Worm (Caenorhabditis elegans) whole organism, L1 larva: ENCODE data around the gene ins-6.
A peak's percentile ranks its signal among the peaks of the same experiment; 100 is the strongest.

Experiments
- C04F5.9 ChIP-seq: sonication (generic microtip); optimal IDR thresholded peaks from 2 replicates; lab custom pipeline; 2016; ENCODE audit warnings: missing genetic modification characterization, missing compliant biosample characterization
- C16A3.4 ChIP-seq: fragments of 150-350 bp; optimal IDR thresholded peaks from 2 replicates; lab custom pipeline; 2014; ENCODE audit warnings: missing biosample characterization, missing genetic modification characterization
- Y116A8C.19 ChIP-seq: sonication (generic microtip); optimal IDR thresholded peaks from 2 replicates; lab custom pipeline; 2016; ENCODE audit warnings: missing compliant biosample characterization, missing genetic modification characterization, borderline replicate concordance
- ama-1 ChIP-seq: fragments of 150-350 bp; optimal IDR thresholded peaks from 2 replicates; lab custom pipeline; 2014
- ceh-8 ChIP-seq: fragments of 200-800 bp; sonication (Bioruptor generic); optimal IDR thresholded peaks from 2 replicates; lab custom pipeline; 2018; ENCODE audit warnings: mild to moderate bottlenecking, missing genetic modification characterization, moderate library complexity, missing compliant biosample characterization
- ceh-88 ChIP-seq: fragments of 200-800 bp; sonication (Bioruptor generic); IDR thresholded peaks from 2 replicates; pipeline ENCODE4 v1.3.6; 2022; ENCODE audit warnings: missing genetic modification characterization, missing compliant biosample characterization
- ceh-90 ChIP-seq: sonication (generic microtip); optimal IDR thresholded peaks from 2 replicates; lab custom pipeline; 2016; ENCODE audit warnings: missing genetic modification characterization, missing compliant biosample characterization
- ces-1 ChIP-seq: fragments of 150-350 bp; optimal IDR thresholded peaks from 2 replicates; lab custom pipeline; 2014; ENCODE audit warnings: missing biosample characterization, missing genetic modification reagents, missing genetic modification characterization
- dpl-1 ChIP-seq, 3 experiments: fragments of 150-350 bp in 2 of 3; sonication (generic microtip) in 1 of 3; optimal IDR thresholded peaks; 2 replicates each; lab custom pipeline; 2014 to 2017; ENCODE audit warnings: missing biosample characterization in 3 of 3, missing genetic modification characterization in 3 of 3, missing genetic modification reagents in 3 of 3
- dsc-1 ChIP-seq: sonication (generic microtip); optimal IDR thresholded peaks from 2 replicates; lab custom pipeline; 2016; ENCODE audit warnings: mild to moderate bottlenecking, missing genetic modification characterization, missing compliant biosample characterization
- egl-13 ChIP-seq: sonication (generic microtip); optimal IDR thresholded peaks from 2 replicates; lab custom pipeline; 2016; ENCODE audit warnings: missing genotype, missing genetic modification reagents, missing genetic modification characterization, missing compliant biosample characterization
- ets-5 ChIP-seq: fragments of 200-800 bp; sonication (Bioruptor generic); IDR thresholded peaks from 2 replicates; pipeline ENCODE4 v1.3.6; 2022; ENCODE audit warnings: missing genetic modification characterization, missing compliant biosample characterization
- fkh-10 ChIP-seq: sonication (generic microtip); optimal IDR thresholded peaks from 2 replicates; lab custom pipeline; 2017; ENCODE audit warnings: missing biosample characterization, missing genetic modification reagents, missing genetic modification characterization
- fkh-8 ChIP-seq: sonication (generic microtip); optimal IDR thresholded peaks from 2 replicates; lab custom pipeline; 2016; ENCODE audit warnings: mild to moderate bottlenecking, missing genetic modification characterization, missing compliant biosample characterization
- irx-1 ChIP-seq: sonication (generic microtip); optimal IDR thresholded peaks from 2 replicates; lab custom pipeline; 2016; ENCODE audit warnings: missing genetic modification characterization, missing compliant biosample characterization
- isw-1 ChIP-seq: fragments of 200-800 bp; sonication (Bioruptor generic); IDR thresholded peaks from 2 replicates; pipeline ENCODE4 v1.3.6; 2022; ENCODE audit warnings: missing genetic modification characterization, missing compliant biosample characterization
- lin-13 ChIP-seq: fragments of 150-350 bp; optimal IDR thresholded peaks from 2 replicates; lab custom pipeline; 2014; ENCODE audit warnings: missing biosample characterization, missing genetic modification reagents, missing genetic modification characterization
- lin-14 ChIP-seq: fragments of 200-800 bp; sonication (Bioruptor generic); optimal IDR thresholded peaks from 2 replicates; lab custom pipeline; 2018; ENCODE audit warnings: mild to moderate bottlenecking, missing genetic modification characterization, moderate library complexity, missing compliant biosample characterization
- lin-35 ChIP-seq, 2 experiments: fragments of 150-350 bp; optimal IDR thresholded peaks; 2 replicates each; lab custom pipeline; 2014; ENCODE audit warnings: missing biosample characterization in 2 of 2, missing genetic modification characterization in 2 of 2, missing genetic modification reagents in 2 of 2
- lsy-2 ChIP-seq, 2 experiments: fragments of 150-350 bp; optimal IDR thresholded peaks; 2 replicates each; lab custom pipeline; 2014; ENCODE audit warnings: missing biosample characterization in 2 of 2, missing genetic modification characterization in 2 of 2
- mab-9 ChIP-seq: fragments of 200-800 bp; sonication (Bioruptor generic); IDR thresholded peaks from 2 replicates; pipeline ENCODE4 v1.3.6; 2022; ENCODE audit warnings: missing genetic modification reagents, missing genetic modification characterization, missing compliant biosample characterization
- nhr-47 ChIP-seq: sonication (generic microtip); optimal IDR thresholded peaks from 2 replicates; lab custom pipeline; 2016; ENCODE audit warnings: mild to moderate bottlenecking, missing genetic modification characterization, moderate library complexity, missing compliant biosample characterization
- nhr-71 ChIP-seq: sonication (generic microtip); optimal IDR thresholded peaks from 2 replicates; lab custom pipeline; 2016; ENCODE audit warnings: mild to moderate bottlenecking, missing genetic modification characterization, moderate library complexity, missing compliant biosample characterization
- nhr-90 ChIP-seq: sonication (generic microtip); optimal IDR thresholded peaks from 2 replicates; lab custom pipeline; 2016; ENCODE audit warnings: mild to moderate bottlenecking, missing genetic modification characterization, missing compliant biosample characterization; ENCODE audit not compliant: poor library complexity
- pag-3 ChIP-seq: sonication (generic microtip); optimal IDR thresholded peaks from 2 replicates; lab custom pipeline; 2017; ENCODE audit warnings: missing genetic modification characterization, mild to moderate bottlenecking, missing compliant biosample characterization, antibody characterized with exemption, borderline replicate concordance; ENCODE audit not compliant: insufficient read depth
- pax-3 ChIP-seq: fragments of 200-800 bp; sonication (Bioruptor generic); optimal IDR thresholded peaks from 2 replicates; lab custom pipeline; 2018; ENCODE audit warnings: mild to moderate bottlenecking, missing genetic modification characterization, moderate library complexity, missing compliant biosample characterization
- snpc-4 ChIP-seq: fragments of 150-350 bp; optimal IDR thresholded peaks from 2 replicates; lab custom pipeline; 2014; ENCODE audit warnings: missing biosample characterization, missing genetic modification characterization
- sox-4 ChIP-seq: sonication (generic microtip); optimal IDR thresholded peaks from 2 replicates; lab custom pipeline; 2016; ENCODE audit warnings: missing genetic modification characterization, missing compliant biosample characterization
- swsn-7 ChIP-seq: sonication (generic microtip); optimal IDR thresholded peaks from 2 replicates; lab custom pipeline; 2016; ENCODE audit warnings: missing genetic modification characterization, missing compliant biosample characterization
- unc-30 ChIP-seq: sonication (generic microtip); optimal IDR thresholded peaks from 2 replicates; lab custom pipeline; 2017; ENCODE audit warnings: missing biosample characterization, missing genetic modification characterization
- unc-62 ChIP-seq: fragments of 150-350 bp; optimal IDR thresholded peaks from 2 replicates; lab custom pipeline; 2014; ENCODE audit warnings: missing biosample characterization, missing genetic modification reagents, missing genetic modification characterization
- unc-86 ChIP-seq: sonication (generic microtip); optimal IDR thresholded peaks from 2 replicates; lab custom pipeline; 2016; ENCODE audit warnings: missing genetic modification characterization, missing compliant biosample characterization
- zip-4 ChIP-seq: fragments of 200-800 bp; sonication (Bioruptor generic); optimal IDR thresholded peaks from 2 replicates; lab custom pipeline; 2018; ENCODE audit warnings: mild to moderate bottlenecking, missing genetic modification characterization, moderate library complexity, missing compliant biosample characterization
- ztf-4 ChIP-seq: fragments of 150-350 bp; optimal IDR thresholded peaks from 2 replicates; lab custom pipeline; 2014; ENCODE audit warnings: missing biosample characterization, missing genetic modification characterization

Gene ins-6

DNA sequence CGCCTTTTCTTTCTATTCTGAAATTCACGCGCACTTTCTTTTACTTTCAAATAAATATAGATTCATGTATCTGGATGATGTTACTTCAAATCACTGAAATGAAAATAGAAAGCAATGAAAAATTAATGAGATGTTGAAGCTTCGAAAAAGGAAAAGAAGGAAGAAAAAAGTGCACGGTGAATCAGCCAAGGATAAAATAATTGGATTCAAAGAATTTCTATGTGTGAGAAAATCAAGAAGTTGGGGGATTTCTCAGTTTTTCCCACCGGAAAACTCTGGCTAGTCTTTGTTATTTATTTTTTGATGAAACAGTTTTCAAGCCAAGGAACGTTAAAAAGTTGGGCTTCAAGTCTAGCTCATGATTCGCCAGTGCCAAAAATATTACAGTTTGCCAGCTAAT, 48.5 kb upstream of the ins-6 start:
- TF ChIP-seq dsc-1 (tag; lab: Kevin White, UChicago), result peak; percentile 20
- TF ChIP-seq nhr-71 (tag; lab: Kevin White, UChicago), result peak; percentile 6
- TF ChIP-seq egl-13, result peak; percentile 22
- no peak for TF ChIP-seq snpc-4 (tag; lab: Kevin White, UChicago)

DNA sequence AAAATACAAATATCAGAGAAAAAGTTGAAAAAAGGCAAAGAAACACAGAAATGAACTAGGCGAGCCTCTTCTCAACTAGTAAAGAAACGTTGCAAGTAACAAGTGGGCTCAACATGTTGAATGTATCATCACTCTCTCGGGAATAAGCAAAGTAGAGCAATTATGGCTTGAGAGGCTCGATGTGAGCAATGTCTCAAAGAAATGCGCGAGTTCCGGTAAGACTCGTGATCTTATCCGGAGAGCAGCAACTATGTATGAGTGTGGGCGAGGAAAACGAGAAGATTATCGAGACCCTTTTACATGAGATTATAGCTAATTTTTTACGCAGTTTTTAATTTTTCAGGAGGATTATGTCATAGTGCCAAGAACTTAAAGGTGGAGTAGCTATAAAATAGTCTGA, 48.0 kb upstream of the ins-6 start:
- peak; percentile 57 for TF ChIP-seq nhr-47 (tag; lab: Kevin White, UChicago)
- TF ChIP-seq fkh-8 (tag; lab: Kevin White, UChicago), result peak; percentile 38
- peak; percentile 64 for TF ChIP-seq lin-14 (GFP tag; lab: Kevin White, UChicago)
- TF ChIP-seq ceh-88 (GFP tag; lab: Robert Waterston, UW), result no peak
- no peak for TF ChIP-seq unc-62 (GFP tag; lab: Kevin White, UChicago)
- TF ChIP-seq ceh-8 (GFP tag; lab: Kevin White, UChicago), result peak; percentile 28
- peak in 1 of 2 experiments; percentile 27 for TF ChIP-seq lsy-2 (tag; optimal IDR thresholded peaks at IDR 0.05; lab: Kevin White, UChicago)
- peak; percentile 28 for TF ChIP-seq unc-86 (tag; lab: Kevin White, UChicago)
- TF ChIP-seq swsn-7 (tag; lab: Kevin White, UChicago), result peak; percentile 11
- no peak for TF ChIP-seq unc-30
- TF ChIP-seq dsc-1 (tag; lab: Kevin White, UChicago), result peak; percentile 73

DNA sequence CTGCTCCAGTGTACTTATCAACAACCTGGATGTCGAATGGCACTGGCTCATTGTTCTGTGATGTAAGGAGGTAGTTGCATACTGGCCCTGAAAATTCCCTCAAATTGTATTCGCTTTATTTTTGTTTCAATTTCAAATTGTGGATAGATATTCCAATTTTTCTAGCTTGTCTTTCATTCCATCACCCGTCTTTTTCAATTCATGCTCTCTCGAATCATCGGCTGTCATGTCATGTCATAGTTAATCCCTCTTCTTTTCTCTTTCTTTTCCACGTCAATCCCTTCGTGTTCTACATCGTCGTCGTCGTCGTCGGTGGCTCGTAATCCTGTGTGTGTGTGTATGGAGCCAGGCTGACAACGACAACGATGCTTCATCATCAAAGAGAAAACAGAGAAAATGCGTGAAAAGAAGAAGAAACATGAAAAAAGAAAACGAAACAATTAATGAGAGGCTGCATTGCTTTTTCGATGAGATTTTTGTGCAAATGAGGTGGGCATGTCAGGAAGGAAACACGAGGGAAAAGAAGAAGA, 44.5 kb upstream of the ins-6 start:
- TF ChIP-seq sox-4 (peak; percentile 4), nhr-71 (tag; lab: Kevin White, UChicago) (peak; percentile 40), lin-14 (GFP tag; lab: Kevin White, UChicago) (peak; percentile 74), egl-13 (peak; percentile 40), unc-86 (tag; lab: Kevin White, UChicago) (peak; percentile 45), fkh-10 (GFP tag; lab: Kevin White, UChicago) (peak; percentile 6), zip-4 (GFP tag; lab: Kevin White, UChicago) (no peak), ces-1 (GFP tag; lab: Kevin White, UChicago) (no peak), C04F5.9 (tag; lab: Kevin White, UChicago) (no peak), dsc-1 (tag; lab: Kevin White, UChicago) (peak; percentile 78), fkh-8 (tag; lab: Kevin White, UChicago) (peak; percentile 4), lin-35 (GFP tag; optimal IDR thresholded peaks at IDR 0.05; lab: Kevin White, UChicago) (no peak), lsy-2 (tag; optimal IDR thresholded peaks at IDR 0.05; lab: Kevin White, UChicago) (peak in 1 of 2 experiments; percentile 29), pax-3 (tag; lab: Kevin White, UChicago) (peak; percentile 2), ztf-4 (tag; lab: Kevin White, UChicago) (peak; percentile 20), C16A3.4 (no peak)

DNA sequence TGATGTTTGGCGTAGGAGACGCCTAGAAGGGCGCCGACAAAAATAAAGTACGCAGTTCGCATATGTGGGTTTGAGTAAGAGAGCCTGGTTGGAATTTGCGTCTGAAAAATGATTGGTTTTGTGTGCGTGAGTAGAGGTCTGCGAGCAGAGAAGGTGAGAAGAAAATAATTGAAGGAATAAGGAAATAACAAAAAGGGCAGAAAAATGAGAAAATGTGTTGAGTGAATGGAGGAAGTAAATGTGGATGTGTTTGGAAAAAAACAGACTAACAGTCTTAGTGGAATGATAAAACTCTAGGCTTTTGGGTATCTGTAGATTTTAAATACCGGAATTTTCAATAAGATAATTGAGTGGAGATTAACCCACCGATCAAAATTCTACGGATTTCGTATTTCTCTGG, 43.7 kb upstream of the ins-6 start, which contains the start of gene casy-1:
Gene casy-1, minus strand, starts transcription at position 101 of the 400 bp plus-strand sequence.
- TF ChIP-seq Y116A8C.19 (tag; lab: Kevin White, UChicago) (no peak), isw-1 (GFP tag; lab: Robert Waterston, UW) (no peak), ets-5 (GFP tag; lab: Robert Waterston, UW) (no peak), ama-1 (lab: Kevin White, UChicago) (no peak), pag-3 (tag; lab: Kevin White, UChicago) (no peak), lin-13 (GFP tag; lab: Kevin White, UChicago) (no peak), nhr-71 (tag; lab: Kevin White, UChicago) (no peak), ceh-90 (tag; lab: Kevin White, UChicago) (no peak), dpl-1 (GFP tag; optimal IDR thresholded peaks at IDR 0.05; lab: Kevin White, UChicago) (no peak), irx-1 (tag; lab: Kevin White, UChicago) (no peak), nhr-90 (tag; lab: Kevin White, UChicago) (no peak), pax-3 (tag; lab: Kevin White, UChicago) (no peak), mab-9 (GFP tag; lab: Robert Waterston, UW) (no peak)
